Fruit fly (Drosophila melanogaster): Measurements from ENCODE around the gene alpha-Spec.

DNA sequence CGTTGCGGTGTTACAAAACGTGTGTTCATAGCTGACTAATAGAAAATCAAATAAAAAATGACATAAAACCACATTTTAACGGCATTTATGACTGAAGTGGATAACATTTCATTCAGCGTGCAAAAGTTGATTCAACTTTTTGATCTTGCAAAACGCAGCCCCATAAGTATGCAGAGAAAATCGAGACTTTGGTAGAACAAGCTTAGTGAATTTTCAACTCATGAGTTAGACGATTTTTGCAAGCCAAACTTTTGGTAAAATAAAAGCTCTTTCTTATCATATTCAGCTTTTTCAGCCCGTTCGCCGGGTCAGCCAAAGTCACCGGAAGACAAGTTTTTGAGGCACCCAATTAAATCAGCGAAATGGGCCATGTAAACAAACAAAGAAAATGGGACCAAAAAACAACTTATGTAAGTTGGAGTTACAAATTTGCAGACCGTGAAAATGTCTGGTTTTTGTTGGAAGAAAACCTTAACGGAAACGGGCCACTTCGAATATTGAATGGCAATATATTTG lies 36.7 kb upstream of the alpha-Spec start, which contains the start of gene Cpr62Ba:
- TF ChIP-seq CG11617 (GFP tag; optimal IDR thresholded peaks at IDR 0.05) (no peak), bab1 (GFP tag; optimal IDR thresholded peaks at IDR 0.05) (no peak), CG5204 (GFP tag; optimal IDR thresholded peaks at IDR 0.05) (no peak), CG14711 (tag; optimal IDR thresholded peaks at IDR 0.05) (no peak), cic (GFP tag; optimal IDR thresholded peaks at IDR 0.05) (no peak), tj (GFP tag; optimal IDR thresholded peaks at IDR 0.05) (no peak), Clk (GFP tag; optimal IDR thresholded peaks at IDR 0.05) (no peak)

All from whole organism, adult.